Worm (Caenorhabditis elegans) whole organism, mixed stage, embryonic: Measurements from ENCODE around the gene fbxc-26.

Experiments
- bed-3 ChIP-seq: fragments of 200-800 bp; sonication (Bioruptor generic); optimal IDR thresholded peaks from 3 replicates; lab custom pipeline; 2018; ENCODE audit warnings: mild to moderate bottlenecking, missing genetic modification characterization, moderate library complexity, missing compliant biosample characterization
- blmp-1 ChIP-seq: fragments of 150-350 bp; optimal IDR thresholded peaks from 2 replicates; lab custom pipeline; 2014; ENCODE audit warnings: missing biosample characterization, missing genetic modification characterization
- ceh-39 ChIP-seq: fragments of 150-350 bp; optimal IDR thresholded peaks from 2 replicates; lab custom pipeline; 2014; ENCODE audit warnings: missing biosample characterization, missing genetic modification characterization
- ceh-43 ChIP-seq: fragments of 200-800 bp; sonication (Bioruptor generic); optimal IDR thresholded peaks from 2 replicates; lab custom pipeline; 2018; ENCODE audit warnings: mild to moderate bottlenecking, missing genetic modification characterization, moderate library complexity, missing compliant biosample characterization
- ceh-83 ChIP-seq: fragments of 200-800 bp; sonication (Bioruptor generic); optimal IDR thresholded peaks from 2 replicates; lab custom pipeline; 2018; ENCODE audit warnings: mild to moderate bottlenecking, missing genetic modification characterization, missing compliant biosample characterization
- ces-1 ChIP-seq: fragments of 150-350 bp; optimal IDR thresholded peaks from 2 replicates; lab custom pipeline; 2014; ENCODE audit warnings: missing biosample characterization, missing genetic modification reagents, missing genetic modification characterization
- cnd-1 ChIP-seq: fragments of 200-800 bp; sonication (Bioruptor generic); optimal IDR thresholded peaks from 2 replicates; lab custom pipeline; 2018; ENCODE audit warnings: mild to moderate bottlenecking, missing genetic modification characterization, missing compliant biosample characterization
- elt-1 ChIP-seq: sonication (generic microtip); optimal IDR thresholded peaks from 2 replicates; lab custom pipeline; 2017; ENCODE audit warnings: missing genetic modification characterization, mild to moderate bottlenecking, missing compliant biosample characterization, antibody characterized with exemption, moderate library complexity, borderline replicate concordance; ENCODE audit not compliant: insufficient read depth
- elt-3 ChIP-seq: fragments of 150-350 bp; optimal IDR thresholded peaks from 2 replicates; lab custom pipeline; 2014; ENCODE audit warnings: missing biosample characterization, missing genetic modification characterization
- flh-1 ChIP-seq: fragments of 200-800 bp; sonication (Bioruptor generic); optimal IDR thresholded peaks from 2 replicates; lab custom pipeline; 2018; ENCODE audit warnings: mild to moderate bottlenecking, missing genetic modification characterization, moderate library complexity, missing compliant biosample characterization
- hlh-1 ChIP-seq: fragments of 150-350 bp; optimal IDR thresholded peaks from 2 replicates; lab custom pipeline; 2014; ENCODE audit warnings: missing biosample characterization, missing genetic modification reagents, missing genetic modification characterization
- lin-32 ChIP-seq: fragments of 200-800 bp; sonication (Bioruptor generic); optimal IDR thresholded peaks from 2 replicates; lab custom pipeline; 2018; ENCODE audit warnings: mild to moderate bottlenecking, missing genetic modification characterization, missing compliant biosample characterization
- lsy-2 ChIP-seq: fragments of 150-350 bp; optimal IDR thresholded peaks from 2 replicates; lab custom pipeline; 2014; ENCODE audit warnings: missing biosample characterization, missing genetic modification characterization
- mab-5 ChIP-seq: fragments of 150-350 bp; optimal IDR thresholded peaks from 2 replicates; lab custom pipeline; 2014; ENCODE audit warnings: missing biosample characterization, missing genetic modification characterization
- mls-2 ChIP-seq: sonication (generic microtip); optimal IDR thresholded peaks from 2 replicates; lab custom pipeline; 2016; ENCODE audit warnings: mild to moderate bottlenecking, missing genetic modification characterization, moderate library complexity, missing compliant biosample characterization
- nhr-12 ChIP-seq: fragments of 150-350 bp; optimal IDR thresholded peaks from 2 replicates; lab custom pipeline; 2014; ENCODE audit warnings: missing biosample characterization, missing genetic modification characterization
- nhr-2 ChIP-seq: fragments of 150-350 bp; optimal IDR thresholded peaks from 2 replicates; lab custom pipeline; 2014; ENCODE audit warnings: missing biosample characterization, missing genetic modification characterization
- nhr-237 ChIP-seq: fragments of 150-350 bp; optimal IDR thresholded peaks from 2 replicates; lab custom pipeline; 2014; ENCODE audit warnings: missing biosample characterization, missing genetic modification characterization
- nhr-28 ChIP-seq: fragments of 150-350 bp; optimal IDR thresholded peaks from 2 replicates; lab custom pipeline; 2014; ENCODE audit warnings: missing biosample characterization, missing genetic modification characterization
- nhr-76 ChIP-seq: sonication (generic microtip); optimal IDR thresholded peaks from 2 replicates; lab custom pipeline; 2017; ENCODE audit warnings: missing biosample characterization, missing genetic modification characterization
- pha-4 ChIP-seq: fragments of 150-350 bp; optimal IDR thresholded peaks from 2 replicates; lab custom pipeline; 2018; ENCODE audit warnings: missing biosample characterization, missing genetic modification reagents, missing genetic modification characterization
- sem-2 ChIP-seq: fragments of 200-800 bp; sonication (Bioruptor generic); optimal IDR thresholded peaks from 2 replicates; lab custom pipeline; 2018; ENCODE audit warnings: mild to moderate bottlenecking, missing genetic modification characterization, missing compliant biosample characterization
- snpc-4 ChIP-seq: fragments of 150-350 bp; optimal IDR thresholded peaks from 2 replicates; lab custom pipeline; 2014; ENCODE audit warnings: missing biosample characterization, missing genetic modification characterization
- sptf-1 ChIP-seq: sonication (generic microtip); optimal IDR thresholded peaks from 2 replicates; lab custom pipeline; 2017; ENCODE audit warnings: mild to moderate bottlenecking, missing genetic modification characterization, moderate library complexity, missing compliant biosample characterization
- tbx-8 ChIP-seq: fragments of 200-800 bp; sonication (Bioruptor generic); optimal IDR thresholded peaks from 2 replicates; lab custom pipeline; 2018; ENCODE audit warnings: mild to moderate bottlenecking, missing genetic modification characterization, moderate library complexity, missing compliant biosample characterization
- unc-120 ChIP-seq: sonication (generic microtip); optimal IDR thresholded peaks from 2 replicates; lab custom pipeline; 2017; ENCODE audit warnings: missing genetic modification characterization, missing compliant biosample characterization; ENCODE audit not compliant: poor library complexity, severe bottlenecking
- unc-39 ChIP-seq: fragments of 150-350 bp; optimal IDR thresholded peaks from 2 replicates; lab custom pipeline; 2014; ENCODE audit warnings: missing biosample characterization, missing genetic modification characterization
- unc-62 ChIP-seq: fragments of 150-350 bp; optimal IDR thresholded peaks from 2 replicates; lab custom pipeline; 2014; ENCODE audit warnings: missing biosample characterization, missing genetic modification reagents, missing genetic modification characterization
- zip-8 ChIP-seq: fragments of 150-350 bp; optimal IDR thresholded peaks from 2 replicates; lab custom pipeline; 2014; ENCODE audit warnings: missing biosample characterization, missing genetic modification characterization
- ztf-11 ChIP-seq: fragments of 150-350 bp; optimal IDR thresholded peaks from 2 replicates; lab custom pipeline; 2014; ENCODE audit warnings: missing biosample characterization, missing genetic modification characterization

Gene fbxc-26

DNA sequence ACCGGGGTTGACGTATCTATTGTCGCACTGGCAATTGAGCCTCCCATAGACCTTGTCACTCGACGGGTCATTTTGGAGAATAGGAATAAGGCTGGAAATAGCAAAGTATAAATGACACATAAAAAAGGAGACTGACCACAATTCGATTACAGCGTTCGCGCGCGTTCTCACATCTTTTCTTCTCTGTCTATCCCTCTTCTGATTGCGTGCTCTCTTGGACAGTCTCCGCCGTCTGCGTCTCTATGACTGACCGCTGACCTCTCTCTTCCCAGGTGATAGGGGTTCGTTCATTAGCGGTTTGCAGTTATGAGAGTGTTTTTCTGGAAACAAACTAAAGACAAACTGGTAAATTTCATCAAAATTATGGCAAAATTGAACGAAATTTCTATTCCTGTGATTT lies 41.9 kb upstream of the fbxc-26 start, which contains the start of gene ceh-83:
Gene ceh-83 (minus strand): TSS at position 181 of the 400 bp plus-strand sequence.
- TF ChIP-seq ztf-11 (tag; lab: Kevin White, UChicago) (no peak), hlh-1 (no peak), ces-1 (GFP tag; lab: Kevin White, UChicago) (no peak), snpc-4 (no peak), bed-3 (GFP tag; lab: Kevin White, UChicago) (no peak), tbx-8 (GFP tag; lab: Kevin White, UChicago) (no peak), nhr-28 (tag; lab: Kevin White, UChicago) (no peak)
- TF ChIP-seq, all 35 proteins: peak for 0

- no peak for TF ChIP-seq sptf-1 (tag; lab: Kevin White, UChicago)
- TF ChIP-seq ces-1 (GFP tag; lab: Kevin White, UChicago) = no peak
- TF ChIP-seq ceh-83 (GFP tag; lab: Kevin White, UChicago) = no peak
- no peak for TF ChIP-seq nhr-237 (tag; lab: Kevin White, UChicago)
- no peak for TF ChIP-seq nhr-28 (tag; lab: Kevin White, UChicago)
- no peak for TF ChIP-seq flh-1 (GFP tag; lab: Kevin White, UChicago)
- TF ChIP-seq zip-8 (tag; lab: Kevin White, UChicago) = no peak
- no peak for TF ChIP-seq nhr-76 (tag; lab: Kevin White, UChicago)
- TF ChIP-seq unc-39 (tag; lab: Kevin White, UChicago) = no peak
- no peak for TF ChIP-seq bed-3 (GFP tag; lab: Kevin White, UChicago)
- TF ChIP-seq mab-5 (tag; lab: Kevin White, UChicago) = no peak
- no peak for TF ChIP-seq ceh-39
- TF ChIP-seq elt-3 = no peak
- TF ChIP-seq unc-62 (GFP tag; lab: Kevin White, UChicago) = no peak
- no peak for TF ChIP-seq mls-2 (tag; lab: Kevin White, UChicago)
- no peak for TF ChIP-seq sem-2 (GFP tag; lab: Kevin White, UChicago)
- TF ChIP-seq tbx-8 (GFP tag; lab: Kevin White, UChicago) = no peak
- no peak for TF ChIP-seq snpc-4
Measured at ce11 chrII:1735145-1735544, 40.7 kb upstream of the fbxc-26 start.

DNA sequence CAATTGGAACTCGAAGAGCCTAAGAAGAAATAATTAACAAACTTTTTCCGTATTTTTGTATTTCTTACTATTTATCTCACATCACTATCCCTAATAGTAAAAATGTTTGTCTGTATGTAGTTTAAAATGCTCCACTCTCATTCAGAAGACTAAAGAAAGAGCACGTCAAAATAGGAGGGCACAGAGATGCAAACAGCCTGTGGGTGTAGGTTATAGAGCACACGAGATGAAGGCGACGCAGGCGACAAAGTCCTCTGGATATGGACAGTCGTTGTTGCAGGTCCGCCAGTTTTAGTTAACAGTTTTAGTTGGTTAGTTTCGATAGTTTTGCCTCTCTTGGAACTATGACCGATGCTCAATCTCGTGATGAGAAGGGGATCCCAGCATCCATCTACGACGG lies 37.5 kb upstream of the fbxc-26 start, which contains the start of gene ceh-82:
Gene ceh-82 (plus strand): TSS at position 301 of the 400 bp plus-strand sequence.
- TF ChIP-seq zip-8 (tag; lab: Kevin White, UChicago) (no peak), pha-4 (tag; lab: Kevin White, UChicago) (no peak), lsy-2 (tag; lab: Kevin White, UChicago) (no peak), ztf-11 (tag; lab: Kevin White, UChicago) (no peak), unc-120 (tag; lab: Kevin White, UChicago) (no peak), bed-3 (GFP tag; lab: Kevin White, UChicago) (no peak), nhr-237 (tag; lab: Kevin White, UChicago) (no peak), ceh-39 (no peak), nhr-2 (tag; lab: Kevin White, UChicago) (no peak), tbx-8 (GFP tag; lab: Kevin White, UChicago) (no peak)

- TF ChIP-seq mab-5 (tag; lab: Kevin White, UChicago) = no peak
- TF ChIP-seq sem-2 (GFP tag; lab: Kevin White, UChicago) = no peak
- TF ChIP-seq pha-4 (tag; lab: Kevin White, UChicago) = no peak
- TF ChIP-seq ztf-11 (tag; lab: Kevin White, UChicago) = no peak
- no peak for TF ChIP-seq lsy-2 (tag; lab: Kevin White, UChicago)
- no peak for TF ChIP-seq ceh-39
- TF ChIP-seq nhr-12 (tag; lab: Kevin White, UChicago) = no peak
- TF ChIP-seq blmp-1 (tag; lab: Kevin White, UChicago) = no peak
- TF ChIP-seq elt-1 = no peak
- no peak for TF ChIP-seq unc-62 (GFP tag; lab: Kevin White, UChicago)
- TF ChIP-seq hlh-1 = no peak
Measured at ce11 chrII:1730103-1730502, 35.7 kb upstream of the fbxc-26 start, which contains the start of gene ceh-81. Gene ceh-81 (plus strand): TSS chrII:1730403.

ce11 chrII:1728253-1728652 lies 33.8 kb upstream of the fbxc-26 start, which contains the start of gene btb-9:
Gene btb-9 (plus strand): TSS chrII:1728506.
- TF ChIP-seq nhr-237 (tag; lab: Kevin White, UChicago) (no peak), ces-1 (GFP tag; lab: Kevin White, UChicago) (no peak), ceh-83 (GFP tag; lab: Kevin White, UChicago) (no peak), elt-3 (no peak), unc-62 (GFP tag; lab: Kevin White, UChicago) (no peak), unc-39 (tag; lab: Kevin White, UChicago) (no peak), cnd-1 (tag; lab: Kevin White, UChicago) (no peak), tbx-8 (GFP tag; lab: Kevin White, UChicago) (no peak), ceh-43 (GFP tag; lab: Kevin White, UChicago) (no peak), nhr-12 (tag; lab: Kevin White, UChicago) (no peak), elt-1 (no peak), nhr-28 (tag; lab: Kevin White, UChicago) (no peak), lin-32 (GFP tag; lab: Kevin White, UChicago) (no peak), hlh-1 (no peak)
